Worm (Caenorhabditis elegans) whole organism, L4/young adult: ENCODE results near the gene tbcb-1.

Experiments
- W03F9.2 ChIP-seq: fragments of 150-350 bp; optimal IDR thresholded peaks from 2 replicates; lab custom pipeline; 2014; ENCODE audit warnings: missing biosample characterization, missing genetic modification characterization
- him-1 ChIP-seq: sonication (generic microtip); optimal IDR thresholded peaks from 2 replicates; lab custom pipeline; 2016; ENCODE audit warnings: missing genotype, missing genetic modification reagents, missing genetic modification characterization, missing compliant biosample characterization

DNA sequence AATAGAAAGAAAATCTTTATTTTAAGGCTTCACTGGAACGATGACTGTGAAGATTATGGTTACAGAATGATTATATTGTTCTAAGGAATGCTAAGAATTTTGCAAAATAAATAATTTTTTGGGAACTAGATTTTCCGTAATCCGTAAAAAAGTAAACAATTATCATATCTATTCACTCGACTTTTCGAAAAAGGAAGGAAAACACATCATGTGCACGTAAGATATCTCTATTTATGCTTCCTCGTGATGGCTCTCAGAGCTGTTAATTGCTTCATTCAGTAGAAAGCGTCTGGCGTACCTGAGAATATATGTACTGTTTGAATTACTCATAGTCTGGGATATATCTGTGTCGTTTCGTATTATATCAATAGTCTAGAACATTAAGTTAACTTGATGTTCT lies 27.8 kb downstream of the tbcb-1 start, which contains the start of gene srd-11:
- no peak for TF ChIP-seq W03F9.2 (tag; lab: Kevin White, UChicago)
- no peak for TF ChIP-seq him-1 (tag; lab: Kevin White, UChicago)
